Fruit fly (Drosophila melanogaster): ENCODE data around the gene CG32104.

Gene CG32104

dm6 chr3L:12401800-12402199, 2.7 kb upstream of the CG32104 start, which contains the start of gene Smyd4-2:
Gene Smyd4-2, minus strand, starts transcription at chr3L:12401935.
- no peak for TF ChIP-seq Hr78 (GFP tag; optimal IDR thresholded peaks at IDR 0.05)
- TF ChIP-seq N (GFP tag; optimal IDR thresholded peaks at IDR 0.05): no peak
- no peak for TF ChIP-seq fru (GFP tag; optimal IDR thresholded peaks at IDR 0.05)
- no peak for TF ChIP-seq sv (GFP tag; optimal IDR thresholded peaks at IDR 0.05)
- TF ChIP-seq ey (GFP tag; optimal IDR thresholded peaks at IDR 0.05): no peak
- no peak for TF ChIP-seq Sp1 (GFP tag; optimal IDR thresholded peaks at IDR 0.05)
- TF ChIP-seq Abd-B (GFP tag; optimal IDR thresholded peaks at IDR 0.05): no peak
- no peak for TF ChIP-seq HLH106 (tag; optimal IDR thresholded peaks at IDR 0.05)
- TF ChIP-seq rgr (GFP tag; optimal IDR thresholded peaks at IDR 0.05): no peak
- no peak for TF ChIP-seq Dif (GFP tag; optimal IDR thresholded peaks at IDR 0.05; ENCODE audit: partially characterized antibody)
- no peak for TF ChIP-seq Myc (optimal IDR thresholded peaks at IDR 0.05)
- TF ChIP-seq CG9705 (GFP tag; optimal IDR thresholded peaks at IDR 0.05): no peak
- TF ChIP-seq Dfd (GFP tag; optimal IDR thresholded peaks at IDR 0.05): no peak
- no peak for TF ChIP-seq GATAd (GFP tag; optimal IDR thresholded peaks at IDR 0.05)
- TF ChIP-seq CG32264 (GFP tag; optimal IDR thresholded peaks at IDR 0.05): no peak
- no peak for TF ChIP-seq woc (GFP tag; optimal IDR thresholded peaks at IDR 0.05)
- no peak for TF ChIP-seq pan (optimal IDR thresholded peaks at IDR 0.05)
- no peak for TF ChIP-seq jim (GFP tag; optimal IDR thresholded peaks at IDR 0.05)
- TF ChIP-seq brk (GFP tag; optimal IDR thresholded peaks at IDR 0.05): no peak
- TF ChIP-seq Rel (GFP tag; optimal IDR thresholded peaks at IDR 0.05): no peak
- TF ChIP-seq Rel (tag; optimal IDR thresholded peaks at IDR 0.05): no peak

DNA sequence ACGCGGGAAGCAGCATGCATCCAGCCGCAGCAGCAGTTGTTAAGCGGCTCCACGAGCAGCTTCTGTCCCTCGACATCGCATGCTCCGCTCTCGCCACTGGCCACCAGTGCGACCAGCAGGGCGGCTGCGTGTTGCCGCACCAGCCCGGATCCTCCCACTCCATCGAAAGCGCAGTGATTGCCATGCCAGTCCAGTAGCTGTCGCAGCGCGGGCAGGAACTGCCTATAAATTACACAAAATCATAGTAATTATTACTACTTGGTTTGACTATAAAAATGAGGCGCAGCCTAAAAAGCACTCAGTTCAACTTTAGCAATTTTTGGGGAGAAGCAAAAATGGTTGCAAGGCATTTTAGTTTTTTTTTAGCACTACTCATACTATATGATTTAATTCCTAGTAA, 3.3 kb downstream of the CG32104 start, which contains the start of gene Obp69a:
Gene Obp69a, plus strand, starts transcription at position 301 of the 400 bp plus-strand sequence.
- TF ChIP-seq pan (optimal IDR thresholded peaks at IDR 0.05): no peak
- TF ChIP-seq h (GFP tag; optimal IDR thresholded peaks at IDR 0.05): no peak
- TF ChIP-seq br (GFP tag; optimal IDR thresholded peaks at IDR 0.05): no peak
- no peak for TF ChIP-seq CG32264 (GFP tag; optimal IDR thresholded peaks at IDR 0.05)
- no peak for TF ChIP-seq CG9705 (GFP tag; optimal IDR thresholded peaks at IDR 0.05)
- no peak for TF ChIP-seq tai (GFP tag; optimal IDR thresholded peaks at IDR 0.05)
- TF ChIP-seq CrebA (GFP tag; optimal IDR thresholded peaks at IDR 0.05; ENCODE audit: borderline replicate concordance): no peak
- no peak for TF ChIP-seq Hnf4 (GFP tag; optimal IDR thresholded peaks at IDR 0.05)
- TF ChIP-seq psq (GFP tag; optimal IDR thresholded peaks at IDR 0.05): no peak

dm6 chr3L:12392758-12393157, 6.4 kb downstream of the CG32104 start:
- TF ChIP-seq Vsx2 (GFP tag; optimal IDR thresholded peaks at IDR 0.05; ENCODE audit: partially characterized antibody) (no peak), Mio (GFP tag; optimal IDR thresholded peaks at IDR 0.05) (no peak), Hr83 (GFP tag; optimal IDR thresholded peaks at IDR 0.05; ENCODE audit: poor library complexity, severe bottlenecking) (no peak)

- TF ChIP-seq Rel (GFP tag; optimal IDR thresholded peaks at IDR 0.05): no peak
- peak; percentile 93 for TF ChIP-seq Rel (tag; optimal IDR thresholded peaks at IDR 0.05)
- TF ChIP-seq Vsx2 (GFP tag; optimal IDR thresholded peaks at IDR 0.05; ENCODE audit: partially characterized antibody): no peak
Measured at dm6 chr3L:12392068-12392467, 7.1 kb downstream of the CG32104 start.

DNA sequence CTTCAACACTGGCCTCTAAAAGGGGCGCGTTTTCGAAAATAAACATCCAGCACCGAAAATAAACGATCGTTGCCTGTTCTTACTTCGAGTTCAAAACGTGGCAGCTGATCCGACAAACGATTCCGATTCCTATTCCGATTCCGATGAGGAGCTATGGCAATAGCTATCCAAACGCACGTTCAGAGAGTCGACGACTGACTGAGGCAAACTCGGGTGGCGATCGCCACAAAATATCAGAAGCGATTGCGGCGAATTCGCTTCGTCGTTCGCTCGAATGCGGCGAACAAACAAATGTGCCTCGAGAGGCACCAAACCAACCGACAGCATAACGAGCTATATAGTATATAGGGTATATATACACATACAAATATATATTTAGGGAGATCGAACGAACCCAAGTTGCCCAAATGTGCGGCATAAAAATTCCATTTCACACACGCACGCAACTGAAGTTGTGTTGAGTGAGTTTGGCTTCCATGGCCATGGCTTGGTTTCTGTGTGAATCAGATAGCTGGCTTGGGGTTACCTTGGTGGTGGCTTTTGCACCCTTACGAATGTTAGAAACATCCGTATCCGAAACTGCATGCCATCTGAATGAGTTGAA, 7.8 kb downstream of the CG32104 start, which contains the start of gene Ncc69:
Gene Ncc69, minus strand, starts transcription at position 205 of the 604 bp plus-strand sequence.
- TF ChIP-seq dl (GFP tag; optimal IDR thresholded peaks at IDR 0.05; ENCODE audit: insufficient read depth in 1 of 2, partially characterized antibody in 2 of 2) (no peak), Dfd (GFP tag; optimal IDR thresholded peaks at IDR 0.05) (no peak), rgr (GFP tag; optimal IDR thresholded peaks at IDR 0.05) (peak; percentile 12), Dif (GFP tag; optimal IDR thresholded peaks at IDR 0.05; ENCODE audit: partially characterized antibody) (peak; percentile 56), dsf (GFP tag; optimal IDR thresholded peaks at IDR 0.05; ENCODE audit: borderline replicate concordance) (no peak), psq (GFP tag; optimal IDR thresholded peaks at IDR 0.05) (peak; percentile 3), Hnf4 (GFP tag; optimal IDR thresholded peaks at IDR 0.05) (peak; percentile 43), sage (GFP tag; optimal IDR thresholded peaks at IDR 0.05) (peak; percentile 73), CrebA (GFP tag; optimal IDR thresholded peaks at IDR 0.05; ENCODE audit: borderline replicate concordance) (peak; percentile 30), Hr78 (GFP tag; optimal IDR thresholded peaks at IDR 0.05) (no peak), Sp1 (GFP tag; optimal IDR thresholded peaks at IDR 0.05) (peak; percentile 22), jim (GFP tag; optimal IDR thresholded peaks at IDR 0.05) (no peak), brk (GFP tag; optimal IDR thresholded peaks at IDR 0.05) (peak; percentile 21), tai (GFP tag; optimal IDR thresholded peaks at IDR 0.05) (no peak), Rel (GFP tag; optimal IDR thresholded peaks at IDR 0.05) (peak; percentile 6), Rel (tag; optimal IDR thresholded peaks at IDR 0.05) (peak; percentile 42), Hr83 (GFP tag; optimal IDR thresholded peaks at IDR 0.05; ENCODE audit: poor library complexity, severe bottlenecking) (peak; percentile 50)

Measured in whole organism, wandering third instar larva.